Fruit fly (Drosophila melanogaster): ENCODE measurements around the gene CG14200.

Gene CG14200

dm6 chrX:19565714-19566316 lies 70.5 kb downstream of the CG14200 start, which contains the start of the genes Grip84 and car (continued):
- TF ChIP-seq crp (GFP tag; optimal IDR thresholded peaks at IDR 0.05) = peak; percentile 37 to 90
- peak; percentile 68 for TF ChIP-seq Meics (GFP tag; optimal IDR thresholded peaks at IDR 0.05)
- peak; percentile 74 for TF ChIP-seq CG6272 (GFP tag; IDR thresholded peaks at IDR 0.05)
- TF ChIP-seq br (optimal IDR thresholded peaks at IDR 0.05) = no peak
- no peak for TF ChIP-seq fd64A (GFP tag; optimal IDR thresholded peaks at IDR 0.05)
- TF ChIP-seq CG2199 (GFP tag; IDR thresholded peaks at IDR 0.05) = no peak
- TF ChIP-seq CG8290 (GFP tag; optimal IDR thresholded peaks at IDR 0.05) = no peak
- no peak for TF ChIP-seq CG8290 (tag; optimal IDR thresholded peaks at IDR 0.05)
- peak; percentile 44; the same call in 1 of the 2 replicates for TF ChIP-seq Taf1 (GFP tag; IDR thresholded peaks at IDR 0.05)
- TF ChIP-seq MESR4 (GFP tag; optimal IDR thresholded peaks at IDR 0.05) = peak; percentile 56
- TF ChIP-seq CG14014 (GFP tag; IDR thresholded peaks at IDR 0.05) = peak; percentile 60
- peak; percentile 55 to 74 for TF ChIP-seq dpn (GFP tag; optimal IDR thresholded peaks at IDR 0.05)
- no peak for TF ChIP-seq CG16779 (GFP tag; IDR thresholded peaks at IDR 0.05)
- TF ChIP-seq CG30403 (GFP tag; optimal IDR thresholded peaks at IDR 0.05) = peak; percentile 83
- peak; percentile 50 for TF ChIP-seq CG4820 (GFP tag; optimal IDR thresholded peaks at IDR 0.05)
- peak; percentile 43; the same call in 1 of the 3 replicates for TF ChIP-seq H15 (GFP tag; IDR thresholded peaks at IDR 0.05)
- TF ChIP-seq wdn (GFP tag; IDR thresholded peaks at IDR 0.05) = peak; percentile 48; the same call in 1 of the 2 replicates
- TF ChIP-seq Atf-2 (GFP tag; optimal IDR thresholded peaks at IDR 0.05) = no peak
- no peak for TF ChIP-seq unc-4 (GFP tag; IDR thresholded peaks at IDR 0.05; ENCODE audit: partially characterized antibody)
- peak; percentile 69 for TF ChIP-seq az2 (GFP tag; optimal IDR thresholded peaks at IDR 0.05)
- TF ChIP-seq CG3995 (GFP tag; optimal IDR thresholded peaks at IDR 0.05) = peak; percentile 45
- peak; percentile 93 for TF ChIP-seq MBD-R2 (GFP tag; IDR thresholded peaks at IDR 0.05)
- TF ChIP-seq Dfd (GFP tag; optimal IDR thresholded peaks at IDR 0.05) = peak in 1 of 2 experiments; percentile 24
- peak; percentile 47; the same call in 1 of the 2 replicates for TF ChIP-seq Ada2b (GFP tag; IDR thresholded peaks at IDR 0.05)
- peak; percentile 88 for TF ChIP-seq CoRest (tag; optimal IDR thresholded peaks at IDR 0.05)
- TF ChIP-seq corto (GFP tag; optimal IDR thresholded peaks at IDR 0.05) = no peak
- TF ChIP-seq pan (optimal IDR thresholded peaks at IDR 0.05) = no peak
- TF ChIP-seq pan (GFP tag; optimal IDR thresholded peaks at IDR 0.05 in 1 of 2, IDR thresholded peaks at IDR 0.05 in 1 of 2) = peak in 1 of 2 experiments; percentile 14
- peak; percentile 60 for TF ChIP-seq gfzf (GFP tag; optimal IDR thresholded peaks at IDR 0.05)
- no peak for TF ChIP-seq btn (GFP tag; optimal IDR thresholded peaks at IDR 0.05)
- TF ChIP-seq CG10274 (GFP tag; optimal IDR thresholded peaks at IDR 0.05) = no peak
- 0 out of 3 replicates have a peak, but pooled peaks have one; percentile 5 for TF ChIP-seq ci (GFP tag; IDR thresholded peaks at IDR 0.05)
- TF ChIP-seq CG12659 (GFP tag; optimal IDR thresholded peaks at IDR 0.05) = peak; percentile 78
- peak; percentile 20 for TF ChIP-seq Side (GFP tag; optimal IDR thresholded peaks at IDR 0.05)
- no peak for TF ChIP-seq sim (GFP tag; IDR thresholded peaks at IDR 0.05)
- TF ChIP-seq CG2120 (GFP tag; optimal IDR thresholded peaks at IDR 0.05) = peak; percentile 80
- no peak for TF ChIP-seq NC2β (GFP tag; optimal IDR thresholded peaks at IDR 0.05)
- TF ChIP-seq CG30020 (tag; optimal IDR thresholded peaks at IDR 0.05) = peak; percentile 94
- peak; percentile 36 for TF ChIP-seq YL-1 (GFP tag; optimal IDR thresholded peaks at IDR 0.05)
- TF ChIP-seq Asciz (GFP tag; optimal IDR thresholded peaks at IDR 0.05) = no peak
- no peak for TF ChIP-seq CG3407 (GFP tag; optimal IDR thresholded peaks at IDR 0.05)
- TF ChIP-seq CG33213 (GFP tag; optimal IDR thresholded peaks at IDR 0.05) = no peak
- peak; percentile 58 for TF ChIP-seq CG32772 (GFP tag; IDR thresholded peaks at IDR 0.05)
- peak; percentile 38; the same call in 1 of the 2 replicates for TF ChIP-seq CG43689 (GFP tag; IDR thresholded peaks at IDR 0.05)
- no peak for TF ChIP-seq Vsx1 (GFP tag; optimal IDR thresholded peaks at IDR 0.05)
- TF ChIP-seq CG12391 (tag; optimal IDR thresholded peaks at IDR 0.05) = peak; percentile 85
- TF ChIP-seq gcm (GFP tag; optimal IDR thresholded peaks at IDR 0.05) = peak; percentile 51
- peak; percentile 68 for TF ChIP-seq NfI (GFP tag; optimal IDR thresholded peaks at IDR 0.05)
- TF ChIP-seq Xrp1 (GFP tag; IDR thresholded peaks at IDR 0.05) = peak; percentile 66
- no peak for TF ChIP-seq Hey (tag; optimal IDR thresholded peaks at IDR 0.05)
- TF ChIP-seq CG8089 (GFP tag; optimal IDR thresholded peaks at IDR 0.05) = no peak
